Worm (Caenorhabditis elegans) whole organism, young adult: Measurements from ENCODE around the gene glb-4.

Source experiments
- B0019.2 ChIP-seq: fragments of 200-800 bp; sonication (Bioruptor generic); conservative IDR thresholded peaks from 2 replicates; pipeline ENCODE4 v1.3.6; 2022; ENCODE audit warnings: missing genetic modification reagents, missing genetic modification characterization, missing compliant biosample characterization
- B0035.1 ChIP-seq: sonication (generic microtip); optimal IDR thresholded peaks from 2 replicates; lab custom pipeline; 2016; ENCODE audit warnings: missing genetic modification characterization, mild to moderate bottlenecking, missing compliant biosample characterization, missing genotype, missing genetic modification reagents
- F33H1.4 ChIP-seq: fragments of 200-800 bp; sonication (Bioruptor generic); IDR thresholded peaks from 2 replicates; pipeline ENCODE4 v1.3.6; 2022; ENCODE audit warnings: missing genetic modification reagents, missing genetic modification characterization, missing compliant biosample characterization
- ceh-100 ChIP-seq: fragments of 200-800 bp; sonication (Bioruptor generic); IDR thresholded peaks from 2 replicates; pipeline ENCODE4 v1.3.6; 2022; ENCODE audit warnings: missing genetic modification reagents, missing genetic modification characterization, missing compliant biosample characterization
- nfya-1 ChIP-seq: sonication (generic microtip); optimal IDR thresholded peaks from 2 replicates; lab custom pipeline; 2017; ENCODE audit warnings: antibody characterized with exemption, missing compliant biosample characterization, missing genetic modification characterization, borderline replicate concordance; ENCODE audit not compliant: insufficient read depth
- nhr-120 ChIP-seq: fragments of 200-800 bp; sonication (Bioruptor generic); IDR thresholded peaks from 2 replicates; pipeline ENCODE4 v1.3.6; 2022; ENCODE audit warnings: missing genetic modification characterization, missing compliant biosample characterization
- pha-4 ChIP-seq: fragments of 150-350 bp; sonication (generic microtip); optimal IDR thresholded peaks from 2 replicates; lab custom pipeline; 2014; ENCODE audit warnings: missing biosample characterization, missing genetic modification reagents, missing genetic modification characterization
- xnd-1 ChIP-seq: sonication (generic microtip); optimal IDR thresholded peaks from 2 replicates; lab custom pipeline; 2016; ENCODE audit warnings: missing genotype, missing genetic modification reagents, missing genetic modification characterization, missing compliant biosample characterization
- ztf-25 ChIP-seq: fragments of 200-800 bp; sonication (Bioruptor generic); IDR thresholded peaks from 2 replicates; pipeline ENCODE4 v1.3.6; 2022; ENCODE audit warnings: missing genetic modification reagents, missing genetic modification characterization, missing compliant biosample characterization

ce11 chrII:11072565-11072964 is 38.4 kb downstream of the glb-4 start:
- TF ChIP-seq B0035.1 = no peak
- TF ChIP-seq nhr-120 (GFP tag; lab: Robert Waterston, UW) = no peak
- no peak for TF ChIP-seq F33H1.4
- TF ChIP-seq pha-4 = no peak
- TF ChIP-seq ceh-100 (GFP tag; lab: Robert Waterston, UW) = no peak
- no peak for TF ChIP-seq xnd-1 (tag; lab: Kevin White, UChicago)
- no peak for TF ChIP-seq ztf-25 (GFP tag; lab: Robert Waterston, UW)
- no peak for TF ChIP-seq nfya-1
- no peak for TF ChIP-seq B0019.2 (GFP tag; lab: Robert Waterston, UW)
